Worm (Caenorhabditis elegans): ENCODE measurements around the gene C15C8.7.

DNA sequence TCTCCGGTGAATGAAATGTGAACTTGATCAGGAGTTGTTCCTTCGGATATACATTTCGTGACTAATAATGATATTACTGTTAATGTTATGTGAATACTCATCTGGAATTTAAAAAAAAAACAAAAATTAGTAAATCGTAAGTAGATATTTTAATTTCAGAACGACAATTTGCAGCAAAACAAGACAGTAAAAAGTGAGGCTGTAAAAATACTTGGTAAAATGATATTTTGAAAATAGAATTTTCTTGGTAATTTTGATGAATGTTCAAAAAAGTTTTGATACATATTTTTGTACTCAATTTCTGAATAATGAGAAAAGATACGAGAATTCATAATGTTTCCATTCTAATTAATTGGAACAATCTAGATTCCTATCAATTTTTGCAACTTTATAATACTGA lies 14.8 kb upstream of the C15C8.7 start, which contains the start of gene papl-1:
- TF ChIP-seq pes-1 (GFP tag; IDR thresholded peaks at IDR 0.05) (no peak), ama-1 (optimal IDR thresholded peaks at IDR 0.05) (no peak), ets-7 (tag; optimal IDR thresholded peaks at IDR 0.05) (no peak), hmg-4 (GFP tag; optimal IDR thresholded peaks at IDR 0.05) (no peak), hnd-1 (tag; optimal IDR thresholded peaks at IDR 0.05) (no peak), sea-1 (GFP tag; conservative IDR thresholded peaks at IDR 0.05) (no peak), tra-4 (tag; optimal IDR thresholded peaks at IDR 0.05) (no peak)

Data from whole organism, early embryonic.